Worm (Caenorhabditis elegans): ENCODE measurements around the gene sra-31.

The sra-31 gene

DNA sequence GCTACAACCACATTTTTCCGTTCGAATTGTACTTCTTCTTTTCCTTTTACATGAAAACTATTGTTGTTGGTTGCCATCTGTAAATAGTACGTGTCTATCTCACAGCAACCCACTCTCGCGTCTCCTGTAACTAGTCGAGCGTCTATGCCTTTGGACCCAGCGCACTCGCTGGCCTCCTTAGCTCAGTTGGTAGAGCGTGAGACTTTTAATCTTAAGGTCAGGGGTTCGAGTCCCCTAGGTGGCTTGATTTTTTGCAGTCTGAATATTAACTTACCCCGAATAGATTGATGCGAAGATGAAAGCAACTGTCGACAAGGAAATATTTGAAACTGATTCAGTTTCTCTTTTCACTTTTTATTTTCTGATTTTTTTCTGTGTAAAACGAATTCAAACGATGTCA, 13.2 kb downstream of the sra-31 start, which contains the start of gene mpz-3:
Gene mpz-3 (minus strand): TSS at position 320 of the 400 bp plus-strand sequence.
- TF ChIP-seq sea-1 (GFP tag; conservative IDR thresholded peaks at IDR 0.05) (no peak), ceh-13 (GFP tag; optimal IDR thresholded peaks at IDR 0.05) (peak; percentile 58), flt-1 (GFP tag; IDR thresholded peaks at IDR 0.05) (peak; percentile 81; the same call in 1 of the 2 replicates), tbx-37 (GFP tag; conservative IDR thresholded peaks at IDR 0.05) (no peak; the same call in 1 of the 2 replicates), hnd-1 (tag; optimal IDR thresholded peaks at IDR 0.05) (peak; percentile 47), B0310.2 (tag; optimal IDR thresholded peaks at IDR 0.05) (peak; percentile 30), ets-7 (tag; optimal IDR thresholded peaks at IDR 0.05) (peak; percentile 30), F13C5.2 (tag; optimal IDR thresholded peaks at IDR 0.05) (peak; percentile 72), hmbx-1 (tag; optimal IDR thresholded peaks at IDR 0.05) (no peak), tra-4 (tag; optimal IDR thresholded peaks at IDR 0.05) (no peak), pes-1 (GFP tag; IDR thresholded peaks at IDR 0.05) (no peak), hmg-4 (GFP tag; optimal IDR thresholded peaks at IDR 0.05) (no peak), ceh-36 (tag; optimal IDR thresholded peaks at IDR 0.05) (peak; percentile 64), scrt-1 (GFP tag; IDR thresholded peaks at IDR 0.05) (peak; percentile 77), ama-1 (optimal IDR thresholded peaks at IDR 0.05) (no peak), tbx-11 (GFP tag; IDR thresholded peaks at IDR 0.05) (peak; percentile 83), aly-1 (tag; optimal IDR thresholded peaks at IDR 0.05) (peak; percentile 74)

DNA sequence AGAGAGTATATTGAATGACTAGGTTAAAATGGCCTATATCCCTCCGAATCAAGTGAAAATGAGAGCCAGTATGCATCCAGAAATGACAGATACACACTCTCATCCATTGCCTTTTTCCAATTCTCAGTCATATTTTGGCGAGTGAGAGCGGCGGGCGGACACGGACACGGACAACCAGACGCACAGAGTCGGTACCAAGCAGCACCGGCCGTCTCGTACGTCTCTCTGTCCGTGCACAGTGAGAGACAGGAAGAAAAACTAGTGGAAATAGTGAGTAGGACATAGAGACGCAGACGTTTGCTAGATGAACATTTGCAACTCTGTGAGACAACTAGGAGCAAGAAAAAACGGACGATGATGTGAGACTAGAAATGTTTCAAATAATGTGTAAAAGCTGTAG, 15.0 kb downstream of the sra-31 start:
- TF ChIP-seq hmg-4 (GFP tag; optimal IDR thresholded peaks at IDR 0.05) (no peak), pes-1 (GFP tag; IDR thresholded peaks at IDR 0.05) (no peak)

DNA sequence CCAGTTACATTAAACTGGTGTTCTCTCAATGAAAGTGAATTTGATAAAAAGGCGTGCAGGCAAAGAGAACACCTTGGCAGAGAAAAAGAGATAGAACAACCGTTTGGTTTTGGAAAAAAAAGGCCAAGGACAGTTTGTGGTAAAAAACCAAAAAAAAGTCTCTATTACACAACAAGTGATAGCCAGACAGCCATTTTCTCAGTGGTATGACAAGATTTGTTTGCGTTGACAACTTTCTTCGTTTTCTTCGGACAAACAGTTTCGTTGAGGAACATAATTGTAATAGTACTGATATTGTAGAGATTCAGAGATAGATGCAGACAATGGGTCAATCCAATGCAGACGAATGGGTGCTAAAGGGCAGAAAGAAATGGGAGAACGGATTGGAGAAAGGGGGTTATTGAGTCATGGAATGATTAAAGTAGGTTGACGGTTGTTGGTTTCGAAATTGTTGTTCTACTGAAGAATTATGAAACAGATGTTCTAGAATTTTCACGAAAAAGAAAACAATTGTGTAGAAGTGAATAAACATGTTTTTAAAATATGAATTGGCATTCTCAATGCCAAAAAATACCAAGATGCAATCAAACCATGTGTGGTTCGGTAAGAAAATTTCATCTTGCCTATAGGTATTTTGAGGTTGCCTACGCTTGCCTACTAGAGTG, 15.9 kb downstream of the sra-31 start:
- TF ChIP-seq scrt-1 (GFP tag; IDR thresholded peaks at IDR 0.05): no peak
- no peak for TF ChIP-seq tra-4 (tag; optimal IDR thresholded peaks at IDR 0.05)
- TF ChIP-seq F13C5.2 (tag; optimal IDR thresholded peaks at IDR 0.05): no peak
- TF ChIP-seq aly-1 (tag; optimal IDR thresholded peaks at IDR 0.05): no peak
- TF ChIP-seq tbx-11 (GFP tag; IDR thresholded peaks at IDR 0.05): no peak
- TF ChIP-seq ets-7 (tag; optimal IDR thresholded peaks at IDR 0.05): no peak
- TF ChIP-seq hmbx-1 (tag; optimal IDR thresholded peaks at IDR 0.05): no peak
- TF ChIP-seq B0310.2 (tag; optimal IDR thresholded peaks at IDR 0.05): no peak
- TF ChIP-seq tbx-37 (GFP tag; conservative IDR thresholded peaks at IDR 0.05): no peak
- TF ChIP-seq ceh-13 (GFP tag; optimal IDR thresholded peaks at IDR 0.05): no peak
- no peak for TF ChIP-seq ceh-36 (tag; optimal IDR thresholded peaks at IDR 0.05)
- TF ChIP-seq sea-1 (GFP tag; conservative IDR thresholded peaks at IDR 0.05): no peak
- TF ChIP-seq hmg-4 (GFP tag; optimal IDR thresholded peaks at IDR 0.05): no peak

DNA sequence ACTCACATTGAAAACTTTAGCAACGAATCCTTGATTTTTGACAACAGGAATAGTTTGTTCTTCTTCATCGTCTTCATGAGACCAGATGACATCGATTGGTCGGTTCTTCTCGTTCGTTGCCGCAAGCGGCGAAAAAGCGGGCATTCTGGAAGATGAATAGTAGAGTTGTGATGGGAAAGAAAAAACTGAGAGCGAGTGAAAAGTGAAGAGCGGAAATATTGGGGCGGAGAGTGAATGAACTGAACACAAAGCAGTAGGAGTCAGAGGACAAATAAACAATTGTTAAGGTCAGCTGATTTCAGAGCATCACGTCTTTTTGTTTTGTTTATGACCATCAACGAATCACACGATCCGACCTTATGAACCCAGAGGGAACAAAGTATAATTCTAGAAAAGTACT, 17.0 kb downstream of the sra-31 start, which contains the start of gene F18C5.10:
Gene F18C5.10 (minus strand): TSS at position 145 of the 400 bp plus-strand sequence.
- no peak for TF ChIP-seq flt-1 (GFP tag; IDR thresholded peaks at IDR 0.05)
- TF ChIP-seq hmg-4 (GFP tag; optimal IDR thresholded peaks at IDR 0.05): no peak
- no peak for TF ChIP-seq tbx-37 (GFP tag; conservative IDR thresholded peaks at IDR 0.05)
- no peak for TF ChIP-seq tbx-11 (GFP tag; IDR thresholded peaks at IDR 0.05)
- no peak for TF ChIP-seq tra-4 (tag; optimal IDR thresholded peaks at IDR 0.05)
- TF ChIP-seq pes-1 (GFP tag; IDR thresholded peaks at IDR 0.05): no peak
- TF ChIP-seq hnd-1 (tag; optimal IDR thresholded peaks at IDR 0.05): no peak
- TF ChIP-seq hmbx-1 (tag; optimal IDR thresholded peaks at IDR 0.05): no peak
- TF ChIP-seq ets-7 (tag; optimal IDR thresholded peaks at IDR 0.05): no peak
- TF ChIP-seq ceh-13 (GFP tag; optimal IDR thresholded peaks at IDR 0.05): no peak

DNA sequence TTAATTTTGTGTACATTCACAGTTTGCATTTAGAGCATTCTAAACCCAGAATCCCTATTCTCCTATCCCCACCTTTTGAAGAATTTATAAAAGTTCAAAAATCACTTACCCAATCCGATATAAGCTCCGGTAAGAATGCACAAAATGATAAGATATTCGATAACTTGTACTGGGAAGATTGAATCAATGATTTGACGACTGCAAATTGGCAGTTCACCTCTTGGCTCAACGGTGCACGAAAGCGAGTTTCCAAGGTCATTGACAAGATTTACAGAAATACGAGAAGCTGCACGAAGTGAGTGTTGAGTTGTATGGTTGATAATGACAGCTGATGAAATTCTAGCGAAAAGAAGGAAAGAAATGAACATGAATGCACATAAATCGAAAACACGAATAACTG, 18.0 kb downstream of the sra-31 start:
- TF ChIP-seq B0310.2 (tag; optimal IDR thresholded peaks at IDR 0.05) (no peak), tra-4 (tag; optimal IDR thresholded peaks at IDR 0.05) (no peak), tbx-11 (GFP tag; IDR thresholded peaks at IDR 0.05) (no peak), sea-1 (GFP tag; conservative IDR thresholded peaks at IDR 0.05) (no peak), flt-1 (GFP tag; IDR thresholded peaks at IDR 0.05) (no peak), ama-1 (optimal IDR thresholded peaks at IDR 0.05) (no peak), tbx-37 (GFP tag; conservative IDR thresholded peaks at IDR 0.05) (no peak), hnd-1 (tag; optimal IDR thresholded peaks at IDR 0.05) (no peak), F13C5.2 (tag; optimal IDR thresholded peaks at IDR 0.05) (no peak)

DNA sequence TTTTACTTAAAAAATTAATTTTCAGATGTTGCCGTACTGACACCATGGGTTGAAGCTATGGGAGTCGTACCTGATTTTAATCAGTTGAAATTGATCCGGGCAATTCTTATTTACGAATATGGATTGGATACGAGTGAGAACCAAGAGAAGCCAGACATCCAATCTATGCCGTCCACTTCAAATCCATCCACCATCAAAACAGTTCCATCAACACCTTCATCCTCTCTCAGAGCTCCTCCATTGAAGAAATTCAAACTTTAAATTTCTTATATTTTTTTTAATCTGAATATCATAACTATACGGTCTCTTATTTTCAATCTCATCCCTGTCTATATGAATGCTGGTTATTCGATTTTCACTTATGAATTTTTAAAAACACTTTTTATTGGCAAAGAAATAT, 19.4 kb downstream of the sra-31 start:
- TF ChIP-seq flt-1 (GFP tag; IDR thresholded peaks at IDR 0.05): no peak
- TF ChIP-seq tbx-37 (GFP tag; conservative IDR thresholded peaks at IDR 0.05): no peak
- TF ChIP-seq hmbx-1 (tag; optimal IDR thresholded peaks at IDR 0.05): no peak
- TF ChIP-seq ceh-36 (tag; optimal IDR thresholded peaks at IDR 0.05): no peak
- TF ChIP-seq ets-7 (tag; optimal IDR thresholded peaks at IDR 0.05): no peak
- TF ChIP-seq aly-1 (tag; optimal IDR thresholded peaks at IDR 0.05): no peak
- no peak for TF ChIP-seq tbx-11 (GFP tag; IDR thresholded peaks at IDR 0.05)

DNA sequence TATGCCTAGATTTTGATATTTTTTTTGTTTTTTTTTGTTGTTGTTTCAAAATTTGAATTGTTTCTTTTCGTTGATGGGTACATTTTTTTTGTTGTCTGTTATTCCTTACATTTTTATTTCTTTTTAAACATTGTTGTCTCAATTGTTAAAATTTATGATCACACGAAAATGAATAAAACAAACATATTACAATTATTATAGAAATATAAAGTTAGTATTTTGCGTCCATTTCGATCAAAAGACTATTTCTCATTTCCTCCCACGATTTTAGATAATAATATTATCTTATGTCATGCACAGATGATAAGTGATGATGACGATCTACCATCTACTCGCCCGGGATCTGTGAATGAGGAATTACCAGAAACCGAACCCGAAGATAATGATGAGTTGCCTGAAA, 23.6 kb downstream of the sra-31 start, which contains the start of gene wrn-1:
Gene wrn-1 (plus strand): TSS at position 301 of the 400 bp plus-strand sequence.
- TF ChIP-seq scrt-1 (GFP tag; IDR thresholded peaks at IDR 0.05): no peak
- TF ChIP-seq ceh-13 (GFP tag; optimal IDR thresholded peaks at IDR 0.05): no peak
- no peak for TF ChIP-seq B0310.2 (tag; optimal IDR thresholded peaks at IDR 0.05)
- TF ChIP-seq flt-1 (GFP tag; IDR thresholded peaks at IDR 0.05): no peak

DNA sequence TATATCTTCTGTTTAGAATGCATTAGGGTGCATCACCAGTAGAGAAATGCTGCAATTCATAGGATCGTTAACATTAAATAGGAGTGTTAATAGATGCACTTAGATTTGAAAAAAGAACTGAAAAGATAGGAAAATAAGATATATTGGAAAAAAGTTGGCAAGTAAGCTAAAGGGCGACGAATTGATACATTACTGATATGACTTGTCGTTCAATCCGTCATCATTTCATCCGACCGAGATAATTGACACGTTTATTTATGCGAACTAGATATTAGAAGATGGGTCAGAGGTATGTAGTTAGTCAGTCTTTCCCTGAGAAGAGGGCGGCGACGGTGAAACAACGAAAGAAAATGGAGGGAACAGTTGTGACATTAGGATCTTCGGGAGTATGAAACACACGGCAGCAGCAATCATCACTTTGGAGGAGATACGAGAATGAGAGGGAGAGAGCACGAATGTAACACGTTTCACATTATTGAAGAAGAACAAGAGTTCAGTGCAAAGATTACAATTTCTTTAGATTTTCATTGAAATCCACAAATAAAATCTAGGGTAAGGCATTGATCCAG, 33.4 kb downstream of the sra-31 start, which contains the start of gene lron-15:
Gene lron-15 (minus strand): TSS at position 51 of the 569 bp plus-strand sequence.
- TF ChIP-seq ets-7 (tag; optimal IDR thresholded peaks at IDR 0.05) (no peak), hnd-1 (tag; optimal IDR thresholded peaks at IDR 0.05) (no peak), sea-1 (GFP tag; conservative IDR thresholded peaks at IDR 0.05) (no peak), flt-1 (GFP tag; IDR thresholded peaks at IDR 0.05) (no peak), B0310.2 (tag; optimal IDR thresholded peaks at IDR 0.05) (no peak), pes-1 (GFP tag; IDR thresholded peaks at IDR 0.05) (no peak), ceh-36 (tag; optimal IDR thresholded peaks at IDR 0.05) (no peak), hmg-4 (GFP tag; optimal IDR thresholded peaks at IDR 0.05) (no peak), tbx-11 (GFP tag; IDR thresholded peaks at IDR 0.05) (no peak), tbx-37 (GFP tag; conservative IDR thresholded peaks at IDR 0.05) (no peak), ceh-13 (GFP tag; optimal IDR thresholded peaks at IDR 0.05) (no peak)

Data from whole organism, early embryonic.